Fruit fly (Drosophila melanogaster) whole organism, larva: Measurements from ENCODE around the gene CG43725.

Experiments used
- noc ChIP-seq: fragments of 200-800 bp; sonication (Bioruptor generic); optimal IDR thresholded peaks from 3 replicates; lab custom pipeline; 2019; ENCODE audit warnings: missing biosample characterization, mild to moderate bottlenecking, missing genetic modification characterization, moderate library complexity

The CG43725 gene

DNA sequence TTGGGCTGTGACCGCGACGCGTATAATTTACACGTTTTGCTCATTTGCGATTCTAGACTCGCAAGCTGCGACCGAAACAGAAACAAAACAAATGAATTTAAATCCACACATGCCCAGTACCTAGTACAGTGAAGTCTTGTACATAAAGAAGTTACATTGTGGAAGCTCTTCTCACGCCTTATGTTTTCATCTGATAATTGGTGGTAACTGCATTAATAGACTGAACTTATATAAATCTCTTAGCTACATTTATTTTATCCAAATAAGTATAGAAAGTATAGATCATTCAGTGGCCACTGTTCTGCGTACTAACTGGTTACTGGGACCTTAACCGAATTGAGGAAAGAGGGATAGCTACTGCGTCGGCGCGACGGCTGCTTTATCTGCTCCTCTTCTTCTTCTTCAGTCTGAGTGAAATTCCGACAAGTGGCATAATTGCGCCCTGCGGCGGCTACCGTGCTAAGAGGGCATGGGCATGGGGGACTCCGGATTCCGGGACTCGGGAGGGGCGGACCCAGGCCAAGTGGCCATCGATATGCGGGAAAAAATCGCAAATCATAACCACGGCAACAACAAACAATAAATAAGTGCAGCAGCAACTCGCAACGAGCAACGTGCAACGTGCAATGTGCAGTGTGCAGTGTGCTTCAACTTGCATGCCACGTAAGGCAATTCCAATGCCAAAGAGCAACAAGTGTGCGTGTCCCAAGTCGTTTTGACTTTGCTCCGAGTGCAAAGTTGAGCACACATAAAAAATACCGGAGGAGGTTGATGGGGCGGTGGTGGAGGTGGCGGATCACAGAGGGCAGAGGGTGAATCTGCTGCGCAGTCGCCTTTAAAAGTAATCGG is 23.4 kb upstream of the CG43725 start:
- no peak for TF ChIP-seq noc (tag; lab: Kevin White, UChicago)

DNA sequence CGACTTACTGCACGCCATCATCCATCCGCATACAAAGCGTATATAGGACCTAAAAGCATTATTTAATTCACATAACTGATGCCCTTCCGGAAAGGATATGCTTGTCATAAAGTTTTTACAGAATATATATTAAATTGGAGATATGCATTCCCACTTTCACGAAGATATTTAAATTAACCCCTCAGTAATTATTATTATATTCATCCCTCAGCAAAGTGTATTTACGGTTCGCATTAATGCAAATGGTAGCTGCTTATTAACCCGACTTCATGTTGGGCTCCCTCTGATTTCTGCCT is 22.9 kb upstream of the CG43725 start:
- no peak for TF ChIP-seq noc (tag; lab: Kevin White, UChicago)

DNA sequence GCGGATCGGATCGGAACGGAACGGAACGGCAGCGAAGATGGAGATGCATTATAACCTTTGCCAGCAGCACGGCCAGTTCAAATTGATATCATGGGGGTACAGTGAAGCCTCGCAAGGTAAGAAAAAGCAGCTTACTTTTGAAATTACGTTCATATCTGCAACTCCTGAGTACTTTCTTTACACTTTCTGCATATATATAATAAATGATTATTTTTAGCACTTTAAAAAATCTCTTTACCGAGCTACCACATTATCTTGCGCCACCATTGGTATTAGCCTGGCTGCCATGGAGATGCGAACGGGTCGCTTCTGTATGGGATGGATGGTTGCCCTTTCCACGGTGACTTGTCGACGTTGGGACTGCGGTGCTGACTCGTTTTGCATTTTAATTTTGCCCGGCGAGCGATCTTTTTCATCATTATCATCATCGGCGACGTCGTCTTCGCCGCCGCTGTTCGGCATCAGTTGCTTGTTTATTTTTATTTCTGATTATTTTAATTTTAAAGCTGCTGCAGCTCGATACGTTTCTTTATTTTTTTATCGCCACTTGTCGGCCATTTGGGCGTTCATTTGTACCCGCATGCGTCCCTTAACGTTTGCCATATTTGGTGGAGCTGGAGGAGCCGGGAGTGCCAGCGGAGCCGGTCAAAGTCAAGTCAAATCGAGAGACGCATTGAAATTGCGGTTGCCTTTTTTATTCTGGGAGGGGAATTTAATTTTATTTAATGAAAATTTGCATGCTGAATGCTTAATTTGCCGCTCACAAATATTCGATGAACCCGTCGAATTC is 22.1 kb upstream of the CG43725 start:
- TF ChIP-seq noc (tag; lab: Kevin White, UChicago), result no peak

dm6 chr2L:11056791-11057332 is 18.5 kb upstream of the CG43725 start:
- no peak for TF ChIP-seq noc (tag; lab: Kevin White, UChicago)

DNA sequence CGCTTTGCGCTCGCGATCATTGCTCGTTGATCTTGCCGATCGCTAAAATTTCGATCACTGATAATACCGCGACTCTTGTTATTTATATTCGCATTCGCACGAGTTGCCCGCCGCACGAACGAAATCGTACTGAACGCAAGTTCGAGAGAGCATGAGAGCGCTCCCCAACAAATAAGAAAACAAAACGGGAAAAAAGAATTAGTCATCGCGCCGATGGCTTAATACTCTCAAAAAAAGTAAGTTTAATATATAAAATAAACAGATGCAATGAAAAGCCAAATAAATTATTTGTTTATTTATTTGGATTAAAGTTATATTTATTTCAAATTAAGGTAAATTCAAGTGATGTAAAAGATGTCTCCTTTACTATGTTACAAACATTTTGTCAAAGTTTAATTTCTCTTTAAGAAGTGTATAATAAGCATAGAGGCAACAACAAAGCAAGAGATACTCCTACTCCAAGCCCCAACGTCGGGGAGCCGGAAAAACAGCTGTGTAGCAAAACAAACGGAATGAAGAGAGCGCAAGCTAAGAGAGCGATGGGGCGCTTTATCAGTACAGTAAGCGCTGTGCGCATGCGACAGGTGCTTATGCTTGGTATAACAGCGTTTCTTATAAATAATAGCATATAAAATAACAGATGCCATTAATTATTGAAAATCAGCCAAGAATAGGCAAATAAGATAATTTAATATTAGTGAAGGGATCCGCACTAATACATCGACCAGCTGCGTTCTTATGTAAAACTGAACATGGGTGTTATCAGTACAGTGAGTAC is 17.8 kb upstream of the CG43725 start:
- peak; percentile 89 for TF ChIP-seq noc (tag; lab: Kevin White, UChicago)

dm6 chr2L:11058111-11058665 is 17.1 kb upstream of the CG43725 start:
- no peak for TF ChIP-seq noc (tag; lab: Kevin White, UChicago)

- no peak for TF ChIP-seq noc (tag; lab: Kevin White, UChicago)
Measured at dm6 chr2L:11059206-11059605, 16.1 kb upstream of the CG43725 start.

DNA sequence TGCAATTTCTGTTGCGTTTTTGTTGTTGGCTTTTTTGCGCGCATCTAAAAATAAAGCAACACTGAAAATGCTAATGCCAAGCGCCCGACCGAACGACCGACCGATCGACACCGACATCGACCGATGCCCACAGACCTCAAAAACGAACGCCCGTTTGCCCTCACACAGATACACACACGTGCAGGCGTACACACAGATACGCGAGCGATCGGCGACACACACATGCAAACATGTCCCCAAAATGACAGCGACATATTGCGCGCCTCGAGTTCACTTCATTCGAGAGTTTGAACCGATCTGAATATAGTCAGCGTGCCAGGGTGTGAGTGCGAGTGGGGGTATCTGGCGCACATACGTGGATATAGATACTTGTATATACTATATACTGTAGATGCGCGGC is 14.2 kb upstream of the CG43725 start:
- TF ChIP-seq noc (tag; lab: Kevin White, UChicago), result no peak

DNA sequence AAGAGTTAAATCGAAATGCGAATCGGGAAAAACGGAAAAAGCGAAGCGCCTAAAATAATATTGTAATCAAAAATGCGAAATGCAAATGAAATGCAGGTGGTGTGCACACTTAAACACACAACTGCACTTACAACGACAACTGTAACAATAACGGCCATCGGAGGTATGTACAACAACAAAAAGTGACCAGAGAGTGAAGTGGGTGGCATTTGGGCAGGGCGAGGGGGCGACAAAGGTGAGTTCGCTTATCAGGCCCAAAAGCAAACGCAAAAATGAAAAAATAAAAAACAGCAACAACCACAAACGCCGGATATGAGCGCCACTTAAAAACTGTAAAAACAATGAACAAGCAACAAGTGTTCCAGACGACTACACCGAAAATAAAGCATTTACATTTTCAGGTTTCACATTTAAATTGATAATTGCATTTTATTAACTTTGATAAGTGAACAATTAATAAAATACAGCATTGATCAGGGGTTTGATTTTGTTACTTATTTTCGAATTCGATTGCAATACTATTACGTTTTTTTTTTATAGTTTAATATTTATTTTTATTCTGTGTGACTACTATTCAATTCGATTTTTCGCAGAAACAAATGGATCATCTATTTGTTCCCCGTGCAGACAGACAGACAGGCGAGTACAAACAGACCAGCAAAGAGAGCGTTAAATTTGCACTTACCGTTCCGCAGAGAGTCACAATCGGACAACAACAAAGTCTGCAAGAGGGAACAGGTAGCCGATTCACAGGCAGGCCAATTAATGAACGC is 10.0 kb upstream of the CG43725 start:
- peak; percentile 92 for TF ChIP-seq noc (tag; lab: Kevin White, UChicago)

DNA sequence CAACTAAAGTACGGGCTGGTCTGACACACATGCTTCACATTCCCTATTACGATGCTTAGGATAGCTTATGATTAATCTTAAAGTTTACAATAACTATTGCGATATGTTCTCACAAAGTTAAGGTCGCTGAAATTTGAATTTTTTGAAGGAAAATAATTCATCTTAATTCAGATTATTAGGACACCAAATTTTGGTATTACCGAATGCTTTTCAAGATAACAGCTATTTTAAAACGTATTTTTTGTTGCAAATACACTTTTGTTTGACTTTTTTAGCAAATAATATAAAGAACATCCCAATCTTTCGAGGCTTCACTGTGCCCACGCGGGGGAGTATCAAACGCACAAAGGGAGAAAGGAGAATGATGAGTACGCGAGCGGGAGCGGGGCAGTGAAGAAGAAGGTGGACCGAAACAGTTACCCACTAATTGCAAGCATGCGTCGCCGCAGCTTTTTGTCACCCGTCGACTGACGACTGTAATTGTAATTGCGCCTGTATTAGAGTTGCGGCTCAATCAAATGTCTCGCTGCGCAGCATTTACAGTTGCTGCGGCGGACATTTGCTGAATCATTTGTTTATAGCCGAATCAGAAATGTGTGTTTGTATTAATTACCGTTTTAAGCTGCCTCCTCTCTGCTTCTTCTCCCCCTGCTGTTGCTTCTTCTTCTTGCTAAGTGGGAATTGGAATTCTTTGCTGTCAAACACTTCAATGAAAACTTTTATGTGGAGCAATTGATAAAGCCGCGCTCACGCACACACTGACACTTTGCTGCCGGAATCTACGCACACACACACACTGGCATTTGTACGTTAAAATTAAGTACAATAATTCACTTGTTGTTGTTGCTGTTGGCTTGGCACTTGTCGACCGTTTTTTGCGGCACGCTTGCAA is 9.1 kb upstream of the CG43725 start:
- TF ChIP-seq noc (tag; lab: Kevin White, UChicago), result peak; percentile 73

DNA sequence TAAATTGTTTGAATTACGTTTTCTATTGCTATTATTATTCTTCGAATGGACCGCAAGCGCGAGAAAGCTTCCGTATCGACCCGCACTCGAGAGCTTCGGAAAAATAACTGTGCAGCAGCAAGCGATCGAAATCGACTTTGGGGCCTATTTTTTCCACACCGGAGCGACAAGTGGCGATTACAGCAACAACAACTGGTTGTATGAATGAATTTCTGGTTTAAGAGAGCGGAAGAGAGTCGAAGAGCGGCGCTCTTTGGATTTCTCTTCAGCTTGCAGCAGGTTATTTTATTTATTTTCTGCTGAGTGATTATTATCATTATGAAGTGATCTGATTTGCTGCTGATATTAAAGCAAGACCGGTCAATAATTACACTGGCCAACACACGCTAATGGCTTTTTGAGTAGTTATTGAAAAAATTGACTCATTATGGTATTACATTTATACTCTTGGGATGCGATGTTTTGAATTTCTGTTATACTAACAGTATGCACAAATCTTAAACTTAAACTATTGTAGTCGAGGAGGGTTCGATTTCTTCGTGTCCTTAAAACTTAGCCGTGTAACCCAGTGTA is 8.3 kb upstream of the CG43725 start, which contains the start of gene Samuel:
Samuel (minus strand) TSS at position 112 of the 573 bp plus-strand sequence.
- no peak for TF ChIP-seq noc (tag; lab: Kevin White, UChicago)

- no peak for TF ChIP-seq noc (tag; lab: Kevin White, UChicago)
Measured at dm6 chr2L:11067970-11068369, 7.3 kb upstream of the CG43725 start.

DNA sequence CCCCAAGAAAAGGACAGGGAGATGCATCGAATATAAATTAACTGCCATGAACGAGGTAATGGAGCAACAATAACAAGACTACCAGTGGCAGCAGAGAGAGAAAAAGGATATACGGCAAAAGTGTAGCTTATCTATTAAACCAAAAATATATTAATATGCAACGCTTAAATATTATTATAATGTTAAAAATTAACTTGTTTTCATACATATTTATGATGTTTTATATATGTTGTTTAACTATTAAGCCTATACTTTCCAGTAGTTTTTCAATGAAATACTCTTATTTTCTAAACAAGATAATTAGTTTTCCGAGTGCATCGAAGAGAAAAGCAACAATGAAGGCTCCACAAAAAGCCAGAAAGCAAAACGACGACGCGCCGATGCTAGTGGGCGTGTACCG is 6.9 kb upstream of the CG43725 start:
- no peak for TF ChIP-seq noc (tag; lab: Kevin White, UChicago)
